Worm (Caenorhabditis elegans): ENCODE measurements around the gene sra-32.
A peak's percentile ranks its signal among the peaks of the same experiment; 100 is the strongest.

sra-32 gene

DNA sequence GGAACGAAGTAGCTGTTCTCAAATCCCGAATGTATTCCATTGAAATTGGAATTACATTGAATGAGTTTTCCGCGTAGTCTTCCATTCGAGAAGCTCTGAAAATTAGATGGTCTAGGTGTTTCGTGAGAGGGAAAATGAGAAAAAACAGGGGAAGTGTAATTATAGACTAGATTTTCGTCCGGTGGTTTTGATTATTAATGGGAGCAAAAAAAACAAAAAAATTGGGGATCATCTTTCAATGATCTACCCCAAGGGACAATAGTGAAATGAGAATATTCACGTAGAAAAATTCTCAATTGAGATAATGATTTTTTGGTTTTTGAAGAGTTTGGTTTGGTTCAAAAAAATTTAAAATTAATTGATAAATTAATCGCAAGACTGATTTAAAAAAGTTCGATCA is at the start of gene sra-32:
Gene sra-32, minus strand, starts transcription at position 101 of the 400 bp plus-strand sequence.
- no peak for TF ChIP-seq klf-2 (GFP tag; conservative IDR thresholded peaks at IDR 0.05)
- no peak for TF ChIP-seq T22C8.4 (GFP tag; IDR thresholded peaks at IDR 0.05)
- TF ChIP-seq med-1 (GFP tag; optimal IDR thresholded peaks at IDR 0.05; ENCODE audit: insufficient read depth) = no peak
- TF ChIP-seq tab-1 (GFP tag; IDR thresholded peaks at IDR 0.05) = no peak
- TF ChIP-seq flt-1 (GFP tag; IDR thresholded peaks at IDR 0.05) = no peak
- no peak for TF ChIP-seq ref-1 (GFP tag; conservative IDR thresholded peaks at IDR 0.05)
- TF ChIP-seq ztf-23 (GFP tag; IDR thresholded peaks at IDR 0.05) = no peak

DNA sequence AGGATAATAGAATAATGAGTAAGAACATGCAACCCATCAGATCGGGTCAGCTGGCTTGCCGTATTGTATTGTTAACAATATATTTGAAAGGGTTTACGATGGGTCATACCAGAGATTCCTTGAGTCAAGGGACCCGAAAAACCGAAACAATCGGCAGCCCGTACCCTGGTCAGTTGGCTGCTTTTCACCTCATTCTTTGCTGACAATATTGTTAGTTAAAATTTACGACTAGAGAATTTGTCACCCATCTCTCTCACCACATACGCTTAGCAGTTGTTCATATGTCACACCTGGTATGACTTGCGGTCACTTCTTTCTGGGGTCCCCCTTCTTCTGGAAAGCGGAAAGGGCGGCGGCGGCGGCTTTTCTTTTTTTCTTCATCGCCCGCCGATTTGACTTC is 49.3 kb upstream of the sra-32 start:
- TF ChIP-seq ztf-23 (GFP tag; IDR thresholded peaks at IDR 0.05) (no peak), klf-2 (GFP tag; conservative IDR thresholded peaks at IDR 0.05) (no peak), flt-1 (GFP tag; IDR thresholded peaks at IDR 0.05) (no peak), ref-1 (GFP tag; conservative IDR thresholded peaks at IDR 0.05) (no peak), ztf-29 (GFP tag; IDR thresholded peaks at IDR 0.05) (no peak), tab-1 (GFP tag; IDR thresholded peaks at IDR 0.05) (no peak), T22C8.4 (GFP tag; IDR thresholded peaks at IDR 0.05) (no peak), med-1 (GFP tag; optimal IDR thresholded peaks at IDR 0.05; ENCODE audit: insufficient read depth) (no peak), cog-1 (tag; optimal IDR thresholded peaks at IDR 0.05) (no peak)

DNA sequence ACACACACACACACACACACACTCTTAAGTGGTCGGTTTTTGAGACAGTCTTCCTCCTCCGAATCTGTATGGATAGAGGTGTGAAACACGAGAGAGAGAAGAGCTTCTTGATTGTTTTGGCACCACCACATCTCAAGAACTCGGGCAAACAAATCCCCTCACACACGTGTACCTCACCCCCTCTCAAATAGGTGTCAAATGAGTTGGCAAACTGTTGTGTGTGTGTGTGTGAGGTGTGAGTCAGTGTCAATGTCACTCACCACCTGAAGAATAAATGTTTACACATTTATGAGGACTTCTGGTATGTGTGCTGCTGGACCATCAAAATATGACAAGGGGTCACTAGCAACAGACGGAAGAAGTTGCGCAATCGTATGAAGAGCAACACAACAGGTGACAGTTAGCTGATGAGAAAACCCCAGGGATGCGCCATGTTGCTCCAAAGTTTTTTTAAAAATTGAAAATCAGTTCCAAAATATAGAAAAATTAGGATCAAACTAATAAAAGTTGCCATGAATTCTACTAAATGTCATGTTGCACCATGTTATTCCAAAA is 48.2 kb upstream of the sra-32 start:
- TF ChIP-seq flt-1 (GFP tag; IDR thresholded peaks at IDR 0.05) (peak; percentile 13; the same call in 1 of the 2 replicates), tab-1 (GFP tag; IDR thresholded peaks at IDR 0.05) (no peak)

DNA sequence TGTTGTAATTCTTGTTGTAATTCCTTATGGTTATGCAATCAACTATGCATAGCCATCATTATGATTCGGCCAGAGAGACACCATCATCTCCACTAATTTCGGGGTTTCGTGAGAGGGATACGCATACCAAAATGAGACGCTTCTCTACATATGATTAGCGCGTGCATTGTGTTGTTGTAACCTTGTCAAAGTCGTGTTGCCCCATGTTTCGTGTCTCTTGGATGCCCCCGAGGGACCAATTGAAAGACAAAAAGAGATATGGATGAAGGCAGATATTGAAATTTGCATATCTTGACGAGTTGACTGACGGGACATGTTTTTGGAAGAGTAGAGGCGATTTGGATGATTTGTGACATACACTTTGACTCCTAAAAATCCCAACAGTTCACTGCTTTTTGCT is 47.6 kb upstream of the sra-32 start:
- no peak for TF ChIP-seq cog-1 (tag; optimal IDR thresholded peaks at IDR 0.05)
- TF ChIP-seq ztf-23 (GFP tag; IDR thresholded peaks at IDR 0.05) = no peak
- no peak for TF ChIP-seq ref-1 (GFP tag; conservative IDR thresholded peaks at IDR 0.05)
- no peak for TF ChIP-seq flt-1 (GFP tag; IDR thresholded peaks at IDR 0.05)
- no peak for TF ChIP-seq T22C8.4 (GFP tag; IDR thresholded peaks at IDR 0.05)
- TF ChIP-seq tab-1 (GFP tag; IDR thresholded peaks at IDR 0.05) = no peak
- no peak for TF ChIP-seq klf-2 (GFP tag; conservative IDR thresholded peaks at IDR 0.05)
- TF ChIP-seq ztf-29 (GFP tag; IDR thresholded peaks at IDR 0.05) = no peak
- no peak for TF ChIP-seq med-1 (GFP tag; optimal IDR thresholded peaks at IDR 0.05; ENCODE audit: insufficient read depth)

DNA sequence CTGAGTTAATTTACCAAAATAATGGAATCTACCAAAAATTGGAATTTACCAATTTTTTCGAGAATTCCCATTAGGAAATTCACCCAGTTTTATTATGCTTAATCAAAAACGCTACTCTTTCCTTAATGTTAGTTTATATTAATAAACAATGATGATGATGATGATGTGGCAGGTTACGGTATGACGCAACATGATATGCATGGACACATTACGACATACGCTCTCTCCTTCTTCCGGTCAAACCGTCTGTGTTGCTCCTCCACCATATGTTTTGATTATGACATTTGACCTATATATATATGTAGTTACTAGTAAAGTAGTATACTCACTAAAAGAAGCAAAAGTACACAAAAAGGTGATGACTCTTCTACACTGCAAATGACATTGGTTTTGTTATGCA is 45.6 kb upstream of the sra-32 start:
- no peak for TF ChIP-seq med-1 (GFP tag; optimal IDR thresholded peaks at IDR 0.05; ENCODE audit: insufficient read depth)
- no peak for TF ChIP-seq tab-1 (GFP tag; IDR thresholded peaks at IDR 0.05)
- TF ChIP-seq ztf-29 (GFP tag; IDR thresholded peaks at IDR 0.05) = no peak
- TF ChIP-seq ref-1 (GFP tag; conservative IDR thresholded peaks at IDR 0.05) = no peak
- TF ChIP-seq ztf-23 (GFP tag; IDR thresholded peaks at IDR 0.05) = no peak
- no peak for TF ChIP-seq T22C8.4 (GFP tag; IDR thresholded peaks at IDR 0.05)
- TF ChIP-seq klf-2 (GFP tag; conservative IDR thresholded peaks at IDR 0.05) = no peak
- no peak for TF ChIP-seq flt-1 (GFP tag; IDR thresholded peaks at IDR 0.05)
- TF ChIP-seq cog-1 (tag; optimal IDR thresholded peaks at IDR 0.05) = no peak

DNA sequence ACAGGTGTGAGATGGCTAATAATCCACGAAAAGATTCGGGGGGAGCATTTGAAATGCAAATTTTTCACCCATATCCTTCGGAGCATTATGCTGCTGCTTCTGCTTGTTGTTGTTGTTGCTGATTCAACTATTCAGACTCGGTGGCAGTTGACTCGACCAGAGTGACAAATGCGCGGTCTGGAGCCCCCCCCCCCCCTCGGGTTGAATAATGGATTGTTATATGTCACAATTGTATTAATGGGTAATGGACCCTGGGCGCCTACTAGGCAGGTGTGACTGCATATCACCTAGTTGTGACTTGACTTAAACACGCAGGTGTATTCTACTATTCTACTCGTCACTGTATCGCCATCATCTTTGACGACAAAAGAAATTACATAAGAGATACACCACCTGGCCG is 43.8 kb upstream of the sra-32 start:
- TF ChIP-seq flt-1 (GFP tag; IDR thresholded peaks at IDR 0.05) (no peak), ztf-23 (GFP tag; IDR thresholded peaks at IDR 0.05) (no peak), tab-1 (GFP tag; IDR thresholded peaks at IDR 0.05) (no peak), ref-1 (GFP tag; conservative IDR thresholded peaks at IDR 0.05) (no peak), med-1 (GFP tag; optimal IDR thresholded peaks at IDR 0.05; ENCODE audit: insufficient read depth) (no peak), cog-1 (tag; optimal IDR thresholded peaks at IDR 0.05) (no peak), klf-2 (GFP tag; conservative IDR thresholded peaks at IDR 0.05) (no peak), T22C8.4 (GFP tag; IDR thresholded peaks at IDR 0.05) (no peak), ztf-29 (GFP tag; IDR thresholded peaks at IDR 0.05) (no peak)

DNA sequence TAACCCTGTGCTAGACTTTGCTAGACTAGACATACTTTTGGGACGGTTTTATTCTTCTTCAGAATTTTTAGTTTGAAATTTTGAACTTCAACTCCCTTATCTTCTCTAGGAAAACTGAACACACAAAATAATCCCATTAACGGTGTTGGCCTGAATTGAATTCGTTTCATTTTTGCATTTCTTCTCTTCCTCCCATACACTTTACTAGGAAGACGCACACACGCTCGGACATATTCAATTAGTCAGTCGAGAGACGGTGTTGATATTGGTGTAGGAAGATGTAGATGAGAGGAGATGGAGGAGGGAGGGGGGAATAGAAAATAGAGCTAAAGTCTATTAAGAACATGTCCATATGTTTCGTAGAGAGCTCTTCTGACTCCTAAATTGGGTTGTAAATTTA is 42.9 kb upstream of the sra-32 start:
- TF ChIP-seq T22C8.4 (GFP tag; IDR thresholded peaks at IDR 0.05) (no peak), ztf-29 (GFP tag; IDR thresholded peaks at IDR 0.05) (no peak), klf-2 (GFP tag; conservative IDR thresholded peaks at IDR 0.05) (no peak), ref-1 (GFP tag; conservative IDR thresholded peaks at IDR 0.05) (no peak), cog-1 (tag; optimal IDR thresholded peaks at IDR 0.05) (no peak)

DNA sequence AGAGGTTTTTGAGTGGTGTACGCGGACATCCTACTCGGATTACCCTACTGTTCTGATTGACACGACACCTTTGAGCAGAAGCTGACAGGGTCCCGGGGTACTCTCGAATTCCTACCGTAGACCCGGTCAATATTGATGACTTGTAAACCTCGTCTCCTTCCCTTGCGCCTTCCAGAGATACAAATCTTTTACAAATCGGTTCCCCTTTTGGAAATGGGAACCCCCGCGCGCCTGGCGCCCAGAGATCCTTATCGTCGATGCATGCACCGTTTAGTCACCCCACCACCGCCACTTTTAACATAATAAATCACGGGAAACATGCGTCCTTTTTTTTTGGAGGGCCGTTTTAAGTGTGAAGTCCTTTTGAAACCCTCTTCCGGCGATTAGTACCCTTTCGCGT is 41.3 kb upstream of the sra-32 start:
- no peak for TF ChIP-seq tab-1 (GFP tag; IDR thresholded peaks at IDR 0.05)
- TF ChIP-seq flt-1 (GFP tag; IDR thresholded peaks at IDR 0.05) = no peak
- no peak for TF ChIP-seq ref-1 (GFP tag; conservative IDR thresholded peaks at IDR 0.05)
- TF ChIP-seq cog-1 (tag; optimal IDR thresholded peaks at IDR 0.05) = no peak
- TF ChIP-seq ztf-29 (GFP tag; IDR thresholded peaks at IDR 0.05) = no peak
- no peak for TF ChIP-seq ztf-23 (GFP tag; IDR thresholded peaks at IDR 0.05)
- no peak for TF ChIP-seq T22C8.4 (GFP tag; IDR thresholded peaks at IDR 0.05)
- no peak for TF ChIP-seq med-1 (GFP tag; optimal IDR thresholded peaks at IDR 0.05; ENCODE audit: insufficient read depth)
- no peak for TF ChIP-seq klf-2 (GFP tag; conservative IDR thresholded peaks at IDR 0.05)

DNA sequence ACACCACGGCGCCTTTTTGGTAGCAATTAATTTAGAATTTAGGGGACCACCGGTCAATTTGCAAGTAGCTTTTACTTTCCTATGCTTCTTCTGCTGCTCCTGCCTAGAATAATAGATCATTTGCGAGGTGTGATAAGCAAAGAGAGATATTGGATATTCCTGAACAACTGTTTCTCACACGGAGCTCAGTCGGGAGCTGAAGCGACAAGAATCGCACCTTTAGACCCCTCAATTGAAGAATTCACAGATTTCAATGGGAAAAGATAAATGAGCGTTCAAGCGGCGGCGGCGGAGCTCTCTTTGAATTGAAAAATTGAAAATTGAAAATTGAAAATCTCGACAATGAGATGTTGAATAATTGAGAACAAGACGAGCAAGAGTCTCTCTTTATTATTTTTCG is 40.8 kb upstream of the sra-32 start:
- no peak for TF ChIP-seq tab-1 (GFP tag; IDR thresholded peaks at IDR 0.05)
- no peak for TF ChIP-seq T22C8.4 (GFP tag; IDR thresholded peaks at IDR 0.05)
- TF ChIP-seq med-1 (GFP tag; optimal IDR thresholded peaks at IDR 0.05; ENCODE audit: insufficient read depth) = no peak
- TF ChIP-seq klf-2 (GFP tag; conservative IDR thresholded peaks at IDR 0.05) = no peak
- no peak for TF ChIP-seq ztf-23 (GFP tag; IDR thresholded peaks at IDR 0.05)
- TF ChIP-seq ref-1 (GFP tag; conservative IDR thresholded peaks at IDR 0.05) = no peak
- TF ChIP-seq flt-1 (GFP tag; IDR thresholded peaks at IDR 0.05) = no peak
- no peak for TF ChIP-seq ztf-29 (GFP tag; IDR thresholded peaks at IDR 0.05)
- TF ChIP-seq cog-1 (tag; optimal IDR thresholded peaks at IDR 0.05) = no peak

DNA sequence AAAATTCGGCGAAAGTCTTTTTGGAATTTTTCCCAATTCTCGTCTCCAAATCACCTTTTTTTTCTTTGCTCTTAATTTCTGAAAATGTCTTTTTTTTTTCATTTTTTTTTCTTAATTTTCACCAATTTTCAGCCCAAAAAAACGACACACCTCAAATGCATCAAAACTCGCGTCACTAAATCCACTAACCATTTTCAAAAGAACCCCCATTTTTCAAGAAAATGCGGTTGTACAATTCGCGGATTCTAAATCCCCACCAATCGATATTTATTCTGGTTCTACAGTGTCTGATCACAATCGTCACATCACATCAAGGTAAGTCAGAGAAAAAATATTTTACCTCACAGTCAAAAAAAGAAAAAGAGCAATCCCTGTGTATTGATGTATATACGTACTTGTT is 40.1 kb upstream of the sra-32 start, which contains the start of gene vab-1:
Gene vab-1, plus strand, starts transcription at position 133 of the 400 bp plus-strand sequence.
- TF ChIP-seq ref-1 (GFP tag; conservative IDR thresholded peaks at IDR 0.05) = no peak
- TF ChIP-seq cog-1 (tag; optimal IDR thresholded peaks at IDR 0.05) = no peak
- TF ChIP-seq ztf-29 (GFP tag; IDR thresholded peaks at IDR 0.05) = no peak
- TF ChIP-seq med-1 (GFP tag; optimal IDR thresholded peaks at IDR 0.05; ENCODE audit: insufficient read depth) = no peak
- no peak for TF ChIP-seq T22C8.4 (GFP tag; IDR thresholded peaks at IDR 0.05)
- TF ChIP-seq flt-1 (GFP tag; IDR thresholded peaks at IDR 0.05) = no peak
- TF ChIP-seq ztf-23 (GFP tag; IDR thresholded peaks at IDR 0.05) = no peak
- no peak for TF ChIP-seq klf-2 (GFP tag; conservative IDR thresholded peaks at IDR 0.05)
- TF ChIP-seq tab-1 (GFP tag; IDR thresholded peaks at IDR 0.05) = no peak
